Worm (Caenorhabditis elegans): ENCODE measurements around the gene Y57G11C.14.

Gene Y57G11C.14

ce11 chrIV:14816288-14816687 is 17.2 kb downstream of the Y57G11C.14 start, which contains the start of gene Y57G11C.46:
Y57G11C.46 (minus strand) TSS chrIV:14816388.
- no peak for TF ChIP-seq bed-3 (GFP tag; optimal IDR thresholded peaks at IDR 0.05)
- TF ChIP-seq mab-5 (tag; optimal IDR thresholded peaks at IDR 0.05): no peak
- no peak for TF ChIP-seq mep-1 (tag; optimal IDR thresholded peaks at IDR 0.05)
- no peak for TF ChIP-seq ceh-43 (GFP tag; optimal IDR thresholded peaks at IDR 0.05)
- TF ChIP-seq sem-2 (GFP tag; optimal IDR thresholded peaks at IDR 0.05): no peak
- no peak for TF ChIP-seq sptf-1 (tag; optimal IDR thresholded peaks at IDR 0.05)
- no peak for TF ChIP-seq mls-2 (tag; optimal IDR thresholded peaks at IDR 0.05)
- TF ChIP-seq ceh-39 (tag; optimal IDR thresholded peaks at IDR 0.05): no peak
- no peak for TF ChIP-seq lin-13 (tag; optimal IDR thresholded peaks at IDR 0.05)
- TF ChIP-seq nhr-12 (tag; optimal IDR thresholded peaks at IDR 0.05): no peak
- TF ChIP-seq ham-2 (GFP tag; optimal IDR thresholded peaks at IDR 0.05): no peak
- TF ChIP-seq drap-1 (GFP tag; optimal IDR thresholded peaks at IDR 0.05): no peak
- no peak for TF ChIP-seq ceh-83 (GFP tag; optimal IDR thresholded peaks at IDR 0.05)
- TF ChIP-seq cnd-1 (tag; optimal IDR thresholded peaks at IDR 0.05): no peak

- TF ChIP-seq unc-120 (tag; optimal IDR thresholded peaks at IDR 0.05; ENCODE audit: poor library complexity, severe bottlenecking): no peak
- no peak for TF ChIP-seq lsy-2 (tag; optimal IDR thresholded peaks at IDR 0.05)
- TF ChIP-seq ces-1 (GFP tag; optimal IDR thresholded peaks at IDR 0.05): peak; percentile 37
Measured at ce11 chrIV:14822267-14822666, 23.2 kb downstream of the Y57G11C.14 start.

ce11 chrIV:14824201-14824600 is 25.1 kb downstream of the Y57G11C.14 start:
- no peak for TF ChIP-seq sptf-1 (tag; optimal IDR thresholded peaks at IDR 0.05)
- TF ChIP-seq elt-1 (tag; optimal IDR thresholded peaks at IDR 0.05; ENCODE audit: borderline replicate concordance, insufficient read depth): no peak
- TF ChIP-seq snpc-4 (tag; optimal IDR thresholded peaks at IDR 0.05): no peak
- TF ChIP-seq unc-120 (tag; optimal IDR thresholded peaks at IDR 0.05; ENCODE audit: poor library complexity, severe bottlenecking): no peak
- no peak for TF ChIP-seq zip-8 (tag; optimal IDR thresholded peaks at IDR 0.05)
- TF ChIP-seq sem-2 (GFP tag; optimal IDR thresholded peaks at IDR 0.05): no peak
- TF ChIP-seq unc-62 (GFP tag; optimal IDR thresholded peaks at IDR 0.05): no peak
- TF ChIP-seq unc-39 (tag; optimal IDR thresholded peaks at IDR 0.05): no peak
- TF ChIP-seq ceh-43 (GFP tag; optimal IDR thresholded peaks at IDR 0.05): no peak
- no peak for TF ChIP-seq flh-1 (GFP tag; optimal IDR thresholded peaks at IDR 0.05)

ce11 chrIV:14824878-14825352 is 25.8 kb downstream of the Y57G11C.14 start, which contains the start of gene sec-61.A:
sec-61.A (minus strand) TSS chrIV:14825264.
- TF ChIP-seq hlh-1 (tag; optimal IDR thresholded peaks at IDR 0.05) (no peak), lin-13 (tag; optimal IDR thresholded peaks at IDR 0.05) (peak; percentile 68), unc-120 (tag; optimal IDR thresholded peaks at IDR 0.05; ENCODE audit: poor library complexity, severe bottlenecking) (peak; percentile 46), bed-3 (GFP tag; optimal IDR thresholded peaks at IDR 0.05) (no peak), elt-3 (tag; optimal IDR thresholded peaks at IDR 0.05) (no peak), nhr-237 (tag; optimal IDR thresholded peaks at IDR 0.05) (peak; percentile 83), snpc-4 (tag; optimal IDR thresholded peaks at IDR 0.05) (no peak), cnd-1 (tag; optimal IDR thresholded peaks at IDR 0.05) (peak; percentile 46), tbx-8 (GFP tag; optimal IDR thresholded peaks at IDR 0.05) (no peak), ces-1 (GFP tag; optimal IDR thresholded peaks at IDR 0.05) (peak; percentile 64), drap-1 (GFP tag; optimal IDR thresholded peaks at IDR 0.05) (peak; percentile 41), mls-2 (tag; optimal IDR thresholded peaks at IDR 0.05) (no peak), sptf-1 (tag; optimal IDR thresholded peaks at IDR 0.05) (peak; percentile 49), ceh-39 (tag; optimal IDR thresholded peaks at IDR 0.05) (peak; percentile 69), mep-1 (tag; optimal IDR thresholded peaks at IDR 0.05) (peak; percentile 35), ceh-83 (GFP tag; optimal IDR thresholded peaks at IDR 0.05) (peak; percentile 35), lsy-2 (tag; optimal IDR thresholded peaks at IDR 0.05) (peak; percentile 97), M03D4.4 (tag; optimal IDR thresholded peaks at IDR 0.05) (peak; percentile 61)

ce11 chrIV:14825379-14825778 is 26.3 kb downstream of the Y57G11C.14 start, which contains the start of gene rps-18:
rps-18 (plus strand) TSS chrIV:14825679.
- TF ChIP-seq zip-8 (tag; optimal IDR thresholded peaks at IDR 0.05) (no peak), nhr-2 (tag; optimal IDR thresholded peaks at IDR 0.05) (no peak), unc-62 (GFP tag; optimal IDR thresholded peaks at IDR 0.05) (no peak), bed-3 (GFP tag; optimal IDR thresholded peaks at IDR 0.05) (no peak), elt-1 (tag; optimal IDR thresholded peaks at IDR 0.05; ENCODE audit: borderline replicate concordance, insufficient read depth) (no peak), nhr-237 (tag; optimal IDR thresholded peaks at IDR 0.05) (no peak), pha-4 (tag; optimal IDR thresholded peaks at IDR 0.05) (no peak), mab-5 (tag; optimal IDR thresholded peaks at IDR 0.05) (no peak), hlh-1 (tag; optimal IDR thresholded peaks at IDR 0.05) (no peak), ces-1 (GFP tag; optimal IDR thresholded peaks at IDR 0.05) (no peak), nhr-28 (tag; optimal IDR thresholded peaks at IDR 0.05) (no peak), sem-2 (GFP tag; optimal IDR thresholded peaks at IDR 0.05) (no peak)
